Fruit fly (Drosophila melanogaster): ENCODE data around the gene unc-13-4A.

Gene unc-13-4A

DNA sequence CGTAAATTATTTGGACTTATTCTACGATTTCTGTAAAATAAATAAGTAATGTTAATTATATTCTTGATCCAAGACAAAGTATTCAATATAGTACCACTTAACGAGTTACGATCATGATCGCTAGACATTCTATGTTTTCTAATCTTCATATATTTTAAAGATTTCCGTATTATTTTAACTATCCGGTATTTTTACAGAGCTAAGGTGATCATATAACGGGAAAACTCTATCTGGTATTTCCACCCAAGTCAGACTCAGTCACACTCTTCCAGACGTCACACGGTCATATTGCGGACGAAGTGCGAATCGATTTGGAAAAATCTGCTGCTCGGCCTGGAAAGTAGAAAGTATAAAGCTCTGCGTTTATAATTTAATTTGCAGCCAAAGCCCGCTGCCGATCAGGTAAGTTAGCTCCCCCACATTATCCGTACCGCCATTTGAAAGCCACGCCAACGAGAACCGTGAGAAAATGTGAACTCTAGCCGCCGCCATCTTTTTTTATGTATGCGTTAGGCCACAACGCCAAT lies 26.6 kb upstream of the unc-13-4A start, which contains the start of the genes lark and eco (continued):
- peak; percentile 30 for TF ChIP-seq CG30020 (tag; optimal IDR thresholded peaks at IDR 0.05)
- peak; percentile 1 for TF ChIP-seq Nf-YC (tag; optimal IDR thresholded peaks at IDR 0.05)
- peak; percentile 98 for TF ChIP-seq CG32767 (GFP tag; IDR thresholded peaks at IDR 0.05)
- peak; percentile 98 for TF ChIP-seq MESR4 (GFP tag; optimal IDR thresholded peaks at IDR 0.05)
- TF ChIP-seq onecut (GFP tag; IDR thresholded peaks at IDR 0.05) = peak; percentile 77
- peak; percentile 4 for TF ChIP-seq Fer1 (GFP tag; optimal IDR thresholded peaks at IDR 0.05)
- no peak; the same call in 2 of the 3 replicates for TF ChIP-seq CG17361 (GFP tag; IDR thresholded peaks at IDR 0.05)
- TF ChIP-seq CG9797 (GFP tag; optimal IDR thresholded peaks at IDR 0.05) = peak; percentile 92
- TF ChIP-seq CG12659 (GFP tag; optimal IDR thresholded peaks at IDR 0.05) = peak; percentile 71
- 0 out of 2 replicates have a peak, but pooled peaks have one; percentile 10 for TF ChIP-seq vvl (GFP tag; IDR thresholded peaks at IDR 0.05)
- TF ChIP-seq ci (GFP tag; IDR thresholded peaks at IDR 0.05) = no peak; the same call in 2 of the 3 replicates
- peak; percentile 44 for TF ChIP-seq Ets97D (GFP tag; optimal IDR thresholded peaks at IDR 0.05)
- no peak for TF ChIP-seq seq (GFP tag; IDR thresholded peaks at IDR 0.05)
- no peak for TF ChIP-seq Rfx (GFP tag; IDR thresholded peaks at IDR 0.05)
- peak; percentile 4 for TF ChIP-seq NC2β (GFP tag; optimal IDR thresholded peaks at IDR 0.05)
- peak; percentile 20 for TF ChIP-seq CG12391 (tag; optimal IDR thresholded peaks at IDR 0.05)
- no peak for TF ChIP-seq CG6689 (GFP tag; IDR thresholded peaks at IDR 0.05)
- TF ChIP-seq Lhr (GFP tag; optimal IDR thresholded peaks at IDR 0.05) = peak; percentile 1
- TF ChIP-seq gfzf (GFP tag; optimal IDR thresholded peaks at IDR 0.05) = peak; percentile 89
- peak; percentile 14 for TF ChIP-seq Sry-δ (GFP tag; optimal IDR thresholded peaks at IDR 0.05)
- peak; percentile 67 for TF ChIP-seq Med (GFP tag)
- TF ChIP-seq bbx (GFP tag; IDR thresholded peaks at IDR 0.05; ENCODE audit: partially characterized antibody) = peak; percentile 19; the same call in 1 of the 2 replicates
- TF ChIP-seq amos (GFP tag; IDR thresholded peaks at IDR 0.05; ENCODE audit: partially characterized antibody) = peak; percentile 41; the same call in 1 of the 2 replicates
- peak; percentile 6 for TF ChIP-seq CG15514 (GFP tag; optimal IDR thresholded peaks at IDR 0.05)
- TF ChIP-seq CG4404 (GFP tag; IDR thresholded peaks at IDR 0.05) = no peak
- TF ChIP-seq CG7786 (GFP tag; optimal IDR thresholded peaks at IDR 0.05) = no peak
- peak; percentile 64 for TF ChIP-seq CG14710 (tag; optimal IDR thresholded peaks at IDR 0.05)
- no peak for TF ChIP-seq disco-r (GFP tag; optimal IDR thresholded peaks at IDR 0.05)
- peak; percentile 8 for TF ChIP-seq CoRest (tag; optimal IDR thresholded peaks at IDR 0.05)
- peak; percentile 36 for TF ChIP-seq Dp (GFP tag; optimal IDR thresholded peaks at IDR 0.05)
- peak in 1 of 3 experiments; percentile 4 for TF ChIP-seq Stat92E (GFP tag; optimal IDR thresholded peaks at IDR 0.05)
- TF ChIP-seq cas (GFP tag; IDR thresholded peaks at IDR 0.05) = no peak
- peak; percentile 33 for TF ChIP-seq nmo (GFP tag; optimal IDR thresholded peaks at IDR 0.05)
- peak; percentile 79 for TF ChIP-seq pzg (GFP tag; optimal IDR thresholded peaks at IDR 0.05)
- peak; percentile 40; the same call in 1 of the 3 replicates for TF ChIP-seq Opbp (GFP tag; IDR thresholded peaks at IDR 0.05; ENCODE audit: partially characterized antibody)
- no peak for TF ChIP-seq CG7357 (GFP tag; IDR thresholded peaks at IDR 0.05)
- peak; percentile 2 for TF ChIP-seq CG33557 (GFP tag; optimal IDR thresholded peaks at IDR 0.05)
- peak; percentile 17 for TF ChIP-seq CG17829 (tag; optimal IDR thresholded peaks at IDR 0.05)
- TF ChIP-seq unc-4 (GFP tag; IDR thresholded peaks at IDR 0.05; ENCODE audit: partially characterized antibody) = 0 out of 2 replicates have a peak, but pooled peaks have one; percentile 13
- TF ChIP-seq Xrp1 (GFP tag; IDR thresholded peaks at IDR 0.05) = no peak
- peak; percentile 4 for TF ChIP-seq CG8924 (tag; optimal IDR thresholded peaks at IDR 0.05)
- peak; percentile 96 for TF ChIP-seq YL-1 (GFP tag; optimal IDR thresholded peaks at IDR 0.05)
- peak in 1 of 2 experiments; percentile 17 for TF ChIP-seq bsh (GFP tag; optimal IDR thresholded peaks at IDR 0.05)
- TF ChIP-seq Tbp (GFP tag; optimal IDR thresholded peaks at IDR 0.05) = no peak
- TF ChIP-seq Bgb (GFP tag; IDR thresholded peaks at IDR 0.05; ENCODE audit: partially characterized antibody) = peak; percentile 47; the same call in 1 of the 2 replicates
- peak; percentile 83 for TF ChIP-seq CG10267 (tag; optimal IDR thresholded peaks at IDR 0.05)
- TF ChIP-seq pfk (GFP tag; optimal IDR thresholded peaks at IDR 0.05) = no peak
